Fruit fly (Drosophila melanogaster) whole organism, embryonic: ENCODE results near the gene CG2247.

Experiments used
- Bteb2 ChIP-seq: fragments of 200-800 bp; sonication (Bioruptor generic); optimal IDR thresholded peaks from 2 replicates; lab custom pipeline; 2016; ENCODE audit warnings: missing biosample characterization, missing genetic modification characterization
- CG10147 ChIP-seq: fragments of 200-800 bp; sonication (Bioruptor generic); optimal IDR thresholded peaks from 2 replicates; lab custom pipeline; 2019; ENCODE audit warnings: missing biosample characterization, mild to moderate bottlenecking, missing genetic modification characterization, moderate library complexity
- CG10267 ChIP-seq: fragments of 200-800 bp; sonication (Bioruptor generic); optimal IDR thresholded peaks from 2 replicates; lab custom pipeline; 2018; ENCODE audit warnings: missing biosample characterization, mild to moderate bottlenecking, missing genetic modification characterization, moderate library complexity
- CG14860 ChIP-seq: fragments of 200-800 bp; sonication (Bioruptor generic); IDR thresholded peaks from 3 replicates; pipeline ENCODE4 v1.3.6; 2022; ENCODE audit warnings: missing biosample characterization, missing genetic modification characterization; ENCODE audit not compliant: partially characterized antibody
- CG15073 ChIP-seq: fragments of 200-800 bp; sonication (Bioruptor generic); optimal IDR thresholded peaks from 2 replicates; lab custom pipeline; 2016; ENCODE audit warnings: missing biosample characterization, missing genetic modification characterization
- CG1529 ChIP-seq: fragments of 200-800 bp; sonication (Bioruptor generic); optimal IDR thresholded peaks from 3 replicates; lab custom pipeline; 2018; ENCODE audit warnings: missing biosample characterization, missing genetic modification characterization
- CG15479 ChIP-seq: fragments of 200-800 bp; sonication (Bioruptor generic); optimal IDR thresholded peaks from 3 replicates; lab custom pipeline; 2019; ENCODE audit warnings: missing biosample characterization, mild to moderate bottlenecking, missing genetic modification characterization, moderate library complexity
- CG15514 ChIP-seq: fragments of 200-800 bp; sonication (Bioruptor generic); optimal IDR thresholded peaks from 3 replicates; lab custom pipeline; 2017; ENCODE audit warnings: missing biosample characterization, missing genetic modification characterization, mild to moderate bottlenecking, moderate library complexity, missing genetic modification reagents
- CG16813 ChIP-seq: fragments of 200-800 bp; sonication (Bioruptor generic); IDR thresholded peaks from 3 replicates; pipeline ENCODE4 v1.3.6; 2022; ENCODE audit warnings: missing biosample characterization, missing genetic modification characterization; ENCODE audit not compliant: partially characterized antibody
- CG16815 ChIP-seq: fragments of 200-800 bp; sonication (Bioruptor generic); optimal IDR thresholded peaks from 3 replicates; lab custom pipeline; 2017; ENCODE audit warnings: missing biosample characterization, mild to moderate bottlenecking, missing genetic modification characterization
- CG17361 ChIP-seq: fragments of 200-800 bp; sonication (Bioruptor generic); IDR thresholded peaks from 3 replicates; pipeline ENCODE4 v1.3.6; 2022; ENCODE audit warnings: missing biosample characterization, missing genetic modification characterization
- CG3065 ChIP-seq: fragments of 200-800 bp; sonication (Bioruptor generic); optimal IDR thresholded peaks from 2 replicates; lab custom pipeline; 2016; ENCODE audit warnings: missing biosample characterization, missing genetic modification characterization
- CG3407 ChIP-seq: fragments of 200-800 bp; sonication (Bioruptor generic); optimal IDR thresholded peaks from 2 replicates; lab custom pipeline; 2018; ENCODE audit warnings: missing biosample characterization, mild to moderate bottlenecking, missing genetic modification characterization
- CG42726 ChIP-seq: fragments of 200-800 bp; sonication (Bioruptor generic); IDR thresholded peaks from 2 replicates; pipeline ENCODE4 v1.3.6; 2022; ENCODE audit warnings: missing biosample characterization, missing genetic modification characterization; ENCODE audit not compliant: partially characterized antibody
- CG4282 ChIP-seq: fragments of 200-800 bp; sonication (Bioruptor generic); optimal IDR thresholded peaks from 2 replicates; lab custom pipeline; 2016; ENCODE audit warnings: missing biosample characterization, missing genetic modification characterization
- CG6654 ChIP-seq: fragments of 200-800 bp; sonication (Bioruptor generic); optimal IDR thresholded peaks from 2 replicates; lab custom pipeline; 2017; ENCODE audit warnings: missing biosample characterization, mild to moderate bottlenecking, missing genetic modification characterization
- CG6791 ChIP-seq: fragments of 200-800 bp; sonication (Bioruptor generic); IDR thresholded peaks from 3 replicates; pipeline ENCODE4 v1.3.6; 2022; ENCODE audit warnings: missing biosample characterization, missing genetic modification characterization; ENCODE audit not compliant: partially characterized antibody
- CG7271 ChIP-seq: fragments of 200-800 bp; sonication (Bioruptor generic); optimal IDR thresholded peaks from 2 replicates; lab custom pipeline; 2018; ENCODE audit warnings: missing biosample characterization, mild to moderate bottlenecking, missing genetic modification characterization, moderate library complexity
- CG7372 ChIP-seq: fragments of 200-800 bp; sonication (Bioruptor generic); IDR thresholded peaks from 2 replicates; pipeline ENCODE4 v1.3.6; 2022; ENCODE audit warnings: missing biosample characterization, missing genetic modification characterization
- CG8089 ChIP-seq: fragments of 200-800 bp; sonication (Bioruptor generic); optimal IDR thresholded peaks from 3 replicates; lab custom pipeline; 2016; ENCODE audit warnings: missing biosample characterization, missing genetic modification characterization
- CG8290 ChIP-seq, 3 experiments: fragments of 200-800 bp; sonication (Bioruptor generic); optimal IDR thresholded peaks; 2 replicates each; lab custom pipeline; 2016 to 2019; ENCODE audit warnings: missing biosample characterization in 3 of 3, missing genetic modification characterization in 3 of 3, mild to moderate bottlenecking in 2 of 3, moderate library complexity in 1 of 3
- CG9437 ChIP-seq: fragments of 200-800 bp; sonication (Bioruptor generic); optimal IDR thresholded peaks from 2 replicates; lab custom pipeline; 2018; ENCODE audit warnings: missing biosample characterization, mild to moderate bottlenecking, missing genetic modification characterization
- CkIIα-i1 ChIP-seq: fragments of 200-800 bp; sonication (Bioruptor generic); IDR thresholded peaks from 2 replicates; pipeline ENCODE4 v1.3.6; 2022; ENCODE audit warnings: missing biosample characterization, missing genetic modification characterization
- Ets65A ChIP-seq: fragments of 200-800 bp; sonication (Bioruptor generic); peaks from one replicate; lab custom pipeline; 2016; ENCODE audit warnings: missing biosample characterization, missing genetic modification characterization
- HmgZ ChIP-seq: fragments of 200-800 bp; sonication (Bioruptor generic); optimal IDR thresholded peaks from 2 replicates; lab custom pipeline; 2018; ENCODE audit warnings: missing biosample characterization, mild to moderate bottlenecking, missing genetic modification characterization
- NC2α ChIP-seq: fragments of 200-800 bp; sonication (Bioruptor generic); optimal IDR thresholded peaks from 2 replicates; lab custom pipeline; 2016; ENCODE audit warnings: missing biosample characterization, missing genetic modification characterization
- NC2β ChIP-seq: fragments of 200-800 bp; sonication (Bioruptor generic); optimal IDR thresholded peaks from 2 replicates; lab custom pipeline; 2016; ENCODE audit warnings: missing biosample characterization, missing genetic modification characterization
- Oli ChIP-seq: fragments of 200-800 bp; sonication (Bioruptor generic); optimal IDR thresholded peaks from 2 replicates; lab custom pipeline; 2018; ENCODE audit warnings: missing biosample characterization, mild to moderate bottlenecking, missing genetic modification characterization, moderate library complexity
- Pdp1 ChIP-seq, 2 experiments: fragments of 200-800 bp; sonication (Bioruptor generic); optimal IDR thresholded peaks; 3 replicates each; lab custom pipeline; 2016; ENCODE audit warnings: missing biosample characterization in 2 of 2, missing genetic modification characterization in 2 of 2, mild to moderate bottlenecking in 1 of 2, moderate library complexity in 1 of 2
- Spps ChIP-seq: fragments of 200-800 bp; sonication (Bioruptor generic); optimal IDR thresholded peaks from 2 replicates; lab custom pipeline; 2018; ENCODE audit warnings: missing biosample characterization, mild to moderate bottlenecking, missing genetic modification characterization
- Vsx1 ChIP-seq: fragments of 200-800 bp; sonication (Bioruptor generic); optimal IDR thresholded peaks from 2 replicates; lab custom pipeline; 2017; ENCODE audit warnings: missing biosample characterization, mild to moderate bottlenecking, missing genetic modification characterization, missing genetic modification reagents
- bigmax ChIP-seq: fragments of 200-800 bp; sonication (Bioruptor generic); optimal IDR thresholded peaks from 2 replicates; lab custom pipeline; 2018; ENCODE audit warnings: missing biosample characterization, mild to moderate bottlenecking, missing genetic modification characterization
- bowl ChIP-seq: fragments of 200-800 bp; sonication (Bioruptor generic); IDR thresholded peaks from 2 replicates; pipeline ENCODE4 v1.3.6; 2022; ENCODE audit warnings: missing biosample characterization, missing genetic modification characterization
- bsh ChIP-seq, 2 experiments: fragments of 200-800 bp; sonication (Bioruptor generic); optimal IDR thresholded peaks; 2 replicates each; lab custom pipeline; 2017 to 2018; ENCODE audit warnings: mild to moderate bottlenecking in 2 of 2, missing biosample characterization in 2 of 2, missing genetic modification characterization in 2 of 2, moderate library complexity in 1 of 2
- btn ChIP-seq: fragments of 200-800 bp; sonication (Bioruptor generic); optimal IDR thresholded peaks from 2 replicates; lab custom pipeline; 2016; ENCODE audit warnings: missing biosample characterization, missing genetic modification characterization
- eve ChIP-seq, 2 experiments: fragments of >200 bp; optimal IDR thresholded peaks; 2 replicates each; lab custom pipeline; 2017; ENCODE audit warnings: missing biosample characterization in 2 of 2, missing genetic modification characterization in 2 of 2
- ewg ChIP-seq: fragments of 200-800 bp; sonication (Bioruptor generic); optimal IDR thresholded peaks from 3 replicates; lab custom pipeline; 2017; ENCODE audit warnings: mild to moderate bottlenecking, missing biosample characterization, missing genetic modification reagents, missing genetic modification characterization
- fd96Cb ChIP-seq: fragments of 200-800 bp; sonication (Bioruptor generic); optimal IDR thresholded peaks from 2 replicates; lab custom pipeline; 2018; ENCODE audit warnings: missing biosample characterization, mild to moderate bottlenecking, missing genetic modification characterization, moderate library complexity
- fu2 ChIP-seq: fragments of 200-800 bp; sonication (Bioruptor generic); optimal IDR thresholded peaks from 2 replicates; lab custom pipeline; 2016; ENCODE audit warnings: missing biosample characterization, missing genetic modification characterization
- gem ChIP-seq: fragments of 200-800 bp; sonication (Bioruptor generic); optimal IDR thresholded peaks from 2 replicates; lab custom pipeline; 2019; ENCODE audit warnings: missing biosample characterization, mild to moderate bottlenecking, missing genetic modification characterization, moderate library complexity
- ham ChIP-seq: fragments of 200-800 bp; sonication (Bioruptor generic); IDR thresholded peaks from 2 replicates; pipeline ENCODE4 v1.3.6; 2022; ENCODE audit warnings: missing biosample characterization, missing genetic modification characterization
- hkb ChIP-seq, 2 experiments: fragments of 200-800 bp in 1 of 2; fragments of >200 bp in 1 of 2; sonication (Bioruptor generic) in 1 of 2; IDR thresholded peaks in 1 of 2; optimal IDR thresholded peaks in 1 of 2; 2 replicates each; pipeline versions ENCODE4 v1.3.6 to Lab custom; 2017 to 2022; ENCODE audit warnings: missing biosample characterization in 1 of 2, missing genetic modification characterization in 1 of 2
- kay ChIP-seq: fragments of 200-800 bp; sonication (Bioruptor generic); optimal IDR thresholded peaks from 2 replicates; lab custom pipeline; 2016; ENCODE audit warnings: missing biosample characterization, missing genetic modification characterization
- nmo ChIP-seq: fragments of 200-800 bp; sonication (Bioruptor generic); optimal IDR thresholded peaks from 2 replicates; lab custom pipeline; 2018; ENCODE audit warnings: missing biosample characterization, mild to moderate bottlenecking, missing genetic modification characterization, moderate library complexity
- p53 ChIP-seq: fragments of 200-800 bp; sonication (Bioruptor generic); optimal IDR thresholded peaks from 2 replicates; lab custom pipeline; 2016; ENCODE audit warnings: missing biosample characterization, missing genetic modification characterization
- pfk ChIP-seq: fragments of 200-800 bp; sonication (Bioruptor generic); optimal IDR thresholded peaks from 2 replicates; lab custom pipeline; 2018; ENCODE audit warnings: missing biosample characterization, mild to moderate bottlenecking, missing genetic modification characterization, moderate library complexity
- sim ChIP-seq: fragments of 200-800 bp; sonication (Bioruptor generic); IDR thresholded peaks from 2 replicates; pipeline ENCODE4 v1.3.6; 2022; ENCODE audit warnings: missing biosample characterization, missing genetic modification characterization
- zf30C ChIP-seq: fragments of 200-800 bp; sonication (Bioruptor generic); optimal IDR thresholded peaks from 3 replicates; lab custom pipeline; 2018; ENCODE audit warnings: missing biosample characterization, mild to moderate bottlenecking, missing genetic modification characterization

The CG2247 gene

DNA sequence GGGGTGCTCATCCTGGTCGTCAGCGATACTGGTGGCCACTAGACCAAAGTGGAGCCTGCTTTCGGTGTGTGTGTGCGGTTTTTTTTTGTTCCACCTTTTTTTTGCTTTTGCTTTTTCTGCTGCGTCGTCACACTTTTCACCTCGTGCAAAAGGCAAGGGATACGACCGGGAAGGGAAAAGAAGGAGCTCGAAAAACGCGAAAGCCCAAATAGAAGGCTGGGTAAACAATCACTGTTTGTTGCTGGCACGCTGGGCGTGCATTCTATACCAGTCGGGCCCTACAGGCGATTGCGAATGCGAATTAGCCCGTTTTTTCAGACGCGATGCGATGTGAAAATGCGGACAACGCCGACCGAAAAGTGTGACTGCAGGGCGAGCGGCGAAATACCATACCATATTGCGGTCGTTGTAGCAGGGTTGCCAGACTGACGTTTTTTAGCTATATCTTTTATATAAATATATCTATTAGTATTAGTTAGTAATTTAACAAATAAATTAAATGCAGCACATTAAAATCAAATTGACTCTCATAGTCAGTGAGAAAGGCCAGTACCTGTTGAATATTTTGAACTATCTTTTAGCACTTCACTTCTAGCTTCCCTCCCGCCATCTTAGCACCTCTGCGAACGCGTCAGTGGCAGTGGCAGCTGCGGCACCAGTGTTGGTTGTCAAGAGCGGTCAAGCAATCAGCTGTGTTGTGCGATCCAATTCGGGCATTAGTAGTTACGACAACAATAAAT lies 41.3 kb downstream of the CG2247 start, which contains the start of the genes Polr2A and CG11699:
Gene Polr2A (minus strand): TSS at position 371 of the 740 bp plus-strand sequence.
Gene CG11699 (plus strand): TSS at position 666 of the 740 bp plus-strand sequence.
- TF ChIP-seq Spps, result no peak
- TF ChIP-seq Pdp1 (GFP tag; optimal IDR thresholded peaks at IDR 0.05; lab: Kevin White, UChicago), result peak in 1 of 2 experiments; percentile 44
- TF ChIP-seq gem (tag; lab: Kevin White, UChicago), result no peak
- no peak for TF ChIP-seq CG1529
- TF ChIP-seq CG15073 (GFP tag; lab: Kevin White, UChicago), result no peak
- no peak; the same call in 2 of the 3 replicates for TF ChIP-seq CG17361 (GFP tag; lab: Robert Waterston, UW)
- no peak for TF ChIP-seq eve (GFP tag; optimal IDR thresholded peaks at IDR 0.05; lab: Kevin White, UChicago)
- no peak for TF ChIP-seq CG6791 (GFP tag; lab: Robert Waterston, UW)
- TF ChIP-seq btn (GFP tag; lab: Kevin White, UChicago), result no peak
- peak; percentile 54 for TF ChIP-seq CG10147 (GFP tag; lab: Kevin White, UChicago)
- TF ChIP-seq pfk (GFP tag; lab: Kevin White, UChicago), result no peak
- no peak for TF ChIP-seq fd96Cb (tag; lab: Kevin White, UChicago)
- TF ChIP-seq CG4282 (GFP tag; lab: Kevin White, UChicago), result no peak
- no peak for TF ChIP-seq Vsx1 (GFP tag; lab: Kevin White, UChicago)
- no peak for TF ChIP-seq p53
- TF ChIP-seq CG16815 (GFP tag; lab: Kevin White, UChicago), result no peak
- TF ChIP-seq bigmax (GFP tag; lab: Kevin White, UChicago), result no peak
- TF ChIP-seq CG7372, result 0 out of 2 replicates have a peak, but pooled peaks have one; percentile 19
- peak; percentile 6 to 57 for TF ChIP-seq bsh (GFP tag; optimal IDR thresholded peaks at IDR 0.05; lab: Kevin White, UChicago)
- TF ChIP-seq ham (GFP tag; lab: Robert Waterston, UW), result no peak
- peak; percentile 70 for TF ChIP-seq CG15514
- no peak for TF ChIP-seq Bteb2
- no peak for TF ChIP-seq bowl (GFP tag; lab: Robert Waterston, UW)
- TF ChIP-seq Ets65A (GFP tag; lab: Kevin White, UChicago), result peak; percentile 81
- peak; percentile 93 for TF ChIP-seq CG10267 (tag; lab: Kevin White, UChicago)
- TF ChIP-seq sim (GFP tag; lab: Robert Waterston, UW), result no peak
- TF ChIP-seq CG3407, result no peak
- TF ChIP-seq CG8290 (GFP tag; optimal IDR thresholded peaks at IDR 0.05; lab: Kevin White, UChicago), result peak; percentile 25
- TF ChIP-seq CG8290 (tag; optimal IDR thresholded peaks at IDR 0.05; lab: Kevin White, UChicago), result peak in 1 of 2 experiments; percentile 24
- TF ChIP-seq CkIIα-i1 (GFP tag; lab: Robert Waterston, UW), result no peak
- TF ChIP-seq kay (GFP tag; lab: Kevin White, UChicago), result no peak
- no peak for TF ChIP-seq fu2 (GFP tag; lab: Kevin White, UChicago)
- TF ChIP-seq zf30C (GFP tag; lab: Kevin White, UChicago), result no peak
- no peak for TF ChIP-seq CG6654
- TF ChIP-seq CG15479 (GFP tag; lab: Kevin White, UChicago), result peak; percentile 36
- peak; percentile 75 for TF ChIP-seq nmo
- no peak for TF ChIP-seq CG3065
- peak; percentile 63 for TF ChIP-seq HmgZ (tag; lab: Kevin White, UChicago)
- no peak for TF ChIP-seq CG16813 (GFP tag; lab: Robert Waterston, UW)
- peak; percentile 21 for TF ChIP-seq ewg (GFP tag; lab: Kevin White, UChicago)
- no peak for TF ChIP-seq CG42726 (GFP tag; lab: Robert Waterston, UW)
- no peak for TF ChIP-seq NC2β (GFP tag; lab: Kevin White, UChicago)
- TF ChIP-seq CG7271 (tag; lab: Kevin White, UChicago), result no peak
- TF ChIP-seq CG9437, result no peak
- no peak for TF ChIP-seq hkb (optimal IDR thresholded peaks at IDR 0.05; lab: Kevin White, UChicago)
- TF ChIP-seq hkb (GFP tag; IDR thresholded peaks at IDR 0.05; lab: Robert Waterston, UW), result no peak
- TF ChIP-seq CG8089 (GFP tag; lab: Kevin White, UChicago), result no peak
- TF ChIP-seq CG14860 (GFP tag; lab: Robert Waterston, UW), result no peak
- TF ChIP-seq NC2α (GFP tag; lab: Kevin White, UChicago), result no peak
- TF ChIP-seq Oli (tag; lab: Kevin White, UChicago), result peak; percentile 41
